Fruit fly (Drosophila melanogaster) whole organism, embryonic: Measurements from ENCODE around the gene Uba4.

Experiments
- Abd-B ChIP-seq: fragments of 200-800 bp; sonication (Bioruptor generic); optimal IDR thresholded peaks from 2 replicates; lab custom pipeline; 2018; ENCODE audit warnings: missing biosample characterization, mild to moderate bottlenecking, missing genetic modification characterization, moderate library complexity
- Ada2b ChIP-seq: fragments of 200-800 bp; sonication (Bioruptor generic); IDR thresholded peaks from 2 replicates; pipeline ENCODE4 v1.3.6; 2022; ENCODE audit warnings: missing biosample characterization, missing genetic modification characterization
- Aef1 ChIP-seq: fragments of 200-800 bp; sonication (Bioruptor generic); IDR thresholded peaks from 3 replicates; pipeline ENCODE4 v1.3.6; 2022; ENCODE audit warnings: missing biosample characterization, missing genetic modification characterization
- Blimp-1 ChIP-seq: fragments of 200-800 bp; sonication (Bioruptor generic); optimal IDR thresholded peaks from 3 replicates; lab custom pipeline; 2018; ENCODE audit warnings: missing biosample characterization, missing genetic modification characterization, mild to moderate bottlenecking, moderate library complexity, missing genetic modification reagents
- CG11560 ChIP-seq: fragments of 200-800 bp; sonication (Bioruptor generic); IDR thresholded peaks from 3 replicates; pipeline ENCODE4 v1.3.6; 2022; ENCODE audit warnings: missing biosample characterization, missing genetic modification characterization
- CG11723 ChIP-seq: fragments of 200-800 bp; sonication (Bioruptor generic); optimal IDR thresholded peaks from 2 replicates; lab custom pipeline; 2017; ENCODE audit warnings: missing biosample characterization, mild to moderate bottlenecking, missing genetic modification characterization
- CG12104 ChIP-seq: fragments of 200-800 bp; sonication (Bioruptor generic); optimal IDR thresholded peaks from 3 replicates; lab custom pipeline; 2016; ENCODE audit warnings: missing biosample characterization, missing genetic modification characterization
- CG12236 ChIP-seq: fragments of 200-800 bp; sonication (Bioruptor generic); optimal IDR thresholded peaks from 2 replicates; lab custom pipeline; 2016; ENCODE audit warnings: missing biosample characterization, missing genetic modification characterization
- CG13123 ChIP-seq: fragments of 200-800 bp; sonication (Bioruptor generic); optimal IDR thresholded peaks from 2 replicates; lab custom pipeline; 2016; ENCODE audit warnings: missing biosample characterization, missing genetic modification characterization
- CG15514 ChIP-seq: fragments of 200-800 bp; sonication (Bioruptor generic); optimal IDR thresholded peaks from 3 replicates; lab custom pipeline; 2017; ENCODE audit warnings: missing biosample characterization, missing genetic modification characterization, mild to moderate bottlenecking, moderate library complexity, missing genetic modification reagents
- CG17328 ChIP-seq: fragments of 200-800 bp; sonication (Bioruptor generic); IDR thresholded peaks from 2 replicates; pipeline ENCODE4 v1.3.6; 2022; ENCODE audit warnings: missing biosample characterization, missing genetic modification characterization
- CG17361 ChIP-seq: fragments of 200-800 bp; sonication (Bioruptor generic); IDR thresholded peaks from 3 replicates; pipeline ENCODE4 v1.3.6; 2022; ENCODE audit warnings: missing biosample characterization, missing genetic modification characterization
- CG17568 ChIP-seq: fragments of 200-800 bp; sonication (Bioruptor generic); optimal IDR thresholded peaks from 2 replicates; lab custom pipeline; 2018; ENCODE audit warnings: missing biosample characterization, mild to moderate bottlenecking, missing genetic modification characterization, moderate library complexity
- CG17829 ChIP-seq: fragments of 200-800 bp; optimal IDR thresholded peaks from 2 replicates; lab custom pipeline; 2019; ENCODE audit warnings: missing biosample characterization, mild to moderate bottlenecking, missing genetic modification characterization, moderate library complexity
- CG2678 ChIP-seq: fragments of 200-800 bp; sonication (Bioruptor generic); optimal IDR thresholded peaks from 3 replicates; lab custom pipeline; 2019; ENCODE audit warnings: missing biosample characterization, mild to moderate bottlenecking, missing genetic modification characterization, moderate library complexity
- CG34376 ChIP-seq: fragments of 200-800 bp; sonication (Bioruptor generic); optimal IDR thresholded peaks from 2 replicates; lab custom pipeline; 2018; ENCODE audit warnings: missing biosample characterization, mild to moderate bottlenecking, missing genetic modification characterization
- CG3847 ChIP-seq: fragments of 200-800 bp; sonication (Bioruptor generic); IDR thresholded peaks from 2 replicates; pipeline ENCODE4 v1.3.6; 2022; ENCODE audit warnings: missing biosample characterization, missing genetic modification characterization
- CG4360 ChIP-seq: fragments of 200-800 bp; sonication (Bioruptor generic); IDR thresholded peaks from 2 replicates; pipeline ENCODE4 v1.3.6; 2022; ENCODE audit warnings: missing biosample characterization, missing genetic modification characterization
- CG6272 ChIP-seq: fragments of 200-800 bp; sonication (Bioruptor generic); IDR thresholded peaks from 2 replicates; pipeline ENCODE4 v1.3.6; 2022; ENCODE audit warnings: missing biosample characterization, missing genetic modification characterization
- CG8944 ChIP-seq: fragments of 200-800 bp; sonication (Bioruptor generic); optimal IDR thresholded peaks from 3 replicates; lab custom pipeline; 2016; ENCODE audit warnings: missing biosample characterization, missing genetic modification characterization
- CoRest ChIP-seq: fragments of 200-800 bp; sonication (Bioruptor generic); optimal IDR thresholded peaks from 3 replicates; lab custom pipeline; 2018; ENCODE audit warnings: missing biosample characterization, mild to moderate bottlenecking, missing genetic modification characterization, moderate library complexity
- Dad ChIP-seq: fragments of 200-800 bp; sonication (Bioruptor generic); optimal IDR thresholded peaks from 3 replicates; lab custom pipeline; 2016; ENCODE audit warnings: missing biosample characterization, missing genetic modification characterization
- Dip3 ChIP-seq: fragments of 200-800 bp; sonication (Bioruptor generic); optimal IDR thresholded peaks from 3 replicates; lab custom pipeline; 2016; ENCODE audit warnings: missing biosample characterization, missing genetic modification characterization
- Gsc ChIP-seq: fragments of 200-800 bp; sonication (Bioruptor generic); IDR thresholded peaks from 2 replicates; pipeline ENCODE4 v1.3.6; 2022; ENCODE audit warnings: missing biosample characterization, missing genetic modification characterization
- Hr3 ChIP-seq: fragments of 200-800 bp; sonication (Bioruptor generic); optimal IDR thresholded peaks from 3 replicates; lab custom pipeline; 2016; ENCODE audit warnings: missing biosample characterization, missing genetic modification characterization
- Hr51 ChIP-seq, 2 experiments: fragments of 200-800 bp; sonication (Bioruptor generic); optimal IDR thresholded peaks; 2 replicates in 1 of 2; 3 replicates in 1 of 2; lab custom pipeline; 2016 to 2018; ENCODE audit warnings: missing biosample characterization in 2 of 2, missing genetic modification characterization in 2 of 2, mild to moderate bottlenecking in 1 of 2, moderate library complexity in 1 of 2
- Jarid2 ChIP-seq: fragments of 200-800 bp; sonication (Bioruptor generic); optimal IDR thresholded peaks from 3 replicates; lab custom pipeline; 2017; ENCODE audit warnings: mild to moderate bottlenecking, missing biosample characterization, missing genetic modification reagents, missing genetic modification characterization
- Lhr ChIP-seq: fragments of 200-800 bp; sonication (Bioruptor generic); optimal IDR thresholded peaks from 3 replicates; lab custom pipeline; 2017; ENCODE audit warnings: mild to moderate bottlenecking, missing biosample characterization, missing genetic modification reagents, missing genetic modification characterization
- Myb ChIP-seq: fragments of 200-800 bp; sonication (Bioruptor generic); optimal IDR thresholded peaks from 2 replicates; lab custom pipeline; 2016; ENCODE audit warnings: missing biosample characterization, missing genetic modification characterization
- Opbp ChIP-seq: fragments of 200-800 bp; sonication (Bioruptor generic); IDR thresholded peaks from 3 replicates; pipeline ENCODE4 v1.3.6; 2022; ENCODE audit warnings: missing biosample characterization, missing genetic modification characterization; ENCODE audit not compliant: partially characterized antibody
- Side ChIP-seq: fragments of 200-800 bp; sonication (Bioruptor generic); optimal IDR thresholded peaks from 2 replicates; lab custom pipeline; 2016; ENCODE audit warnings: missing biosample characterization, missing genetic modification characterization
- br ChIP-seq: fragments of >200 bp; optimal IDR thresholded peaks from 2 replicates; lab custom pipeline; 2017
- esg ChIP-seq: fragments of 200-800 bp; sonication (Bioruptor generic); conservative IDR thresholded peaks from 2 replicates; pipeline ENCODE4 v1.3.6; 2022; ENCODE audit warnings: missing biosample characterization, missing genetic modification characterization
- fru ChIP-seq: fragments of >200 bp; optimal IDR thresholded peaks from 2 replicates; lab custom pipeline; 2017
- fu2 ChIP-seq: fragments of 200-800 bp; sonication (Bioruptor generic); optimal IDR thresholded peaks from 2 replicates; lab custom pipeline; 2016; ENCODE audit warnings: missing biosample characterization, missing genetic modification characterization
- inv ChIP-seq: fragments of 200-800 bp; sonication (Bioruptor generic); IDR thresholded peaks from 2 replicates; pipeline ENCODE4 v1.3.6; 2022; ENCODE audit warnings: missing biosample characterization, missing genetic modification characterization; ENCODE audit not compliant: partially characterized antibody
- lola ChIP-seq, 3 experiments: fragments of >200 bp in 2 of 3; fragments of 200-800 bp in 1 of 3; sonication (Bioruptor generic) in 1 of 3; optimal IDR thresholded peaks; 2 replicates each; lab custom pipeline; 2017 to 2019; ENCODE audit warnings: missing biosample characterization in 3 of 3, missing genetic modification characterization in 3 of 3, mild to moderate bottlenecking in 1 of 3, moderate library complexity in 1 of 3
- psq ChIP-seq: fragments of 200-800 bp; sonication (Bioruptor generic); optimal IDR thresholded peaks from 2 replicates; lab custom pipeline; 2017; ENCODE audit warnings: missing biosample characterization, missing genetic modification characterization
- ranshi ChIP-seq: fragments of 200-800 bp; sonication (Bioruptor generic); IDR thresholded peaks from 2 replicates; pipeline ENCODE4 v1.3.6; 2022; ENCODE audit warnings: missing biosample characterization, missing genetic modification characterization
- seq ChIP-seq: fragments of 200-800 bp; sonication (Bioruptor generic); IDR thresholded peaks from 2 replicates; pipeline ENCODE4 v1.3.6; 2022; ENCODE audit warnings: missing biosample characterization, missing genetic modification characterization
- sisA ChIP-seq: fragments of 200-800 bp; sonication (Bioruptor generic); IDR thresholded peaks from 2 replicates; pipeline ENCODE4 v1.3.6; 2022; ENCODE audit warnings: missing biosample characterization, missing genetic modification characterization
- sqz ChIP-seq: fragments of 200-800 bp; sonication (Bioruptor generic); optimal IDR thresholded peaks from 3 replicates; lab custom pipeline; 2018; ENCODE audit warnings: missing biosample characterization, mild to moderate bottlenecking, missing genetic modification characterization
- tap ChIP-seq: fragments of 200-800 bp; optimal IDR thresholded peaks from 3 replicates; lab custom pipeline; 2019; ENCODE audit warnings: missing biosample characterization, mild to moderate bottlenecking, missing genetic modification characterization, moderate library complexity
- tgo ChIP-seq: fragments of 200-800 bp; sonication (Bioruptor generic); IDR thresholded peaks from 3 replicates; pipeline ENCODE4 v1.3.6; 2022; ENCODE audit warnings: missing biosample characterization, missing genetic modification characterization
- trh ChIP-seq: fragments of 200-800 bp; sonication (Bioruptor generic); optimal IDR thresholded peaks from 2 replicates; lab custom pipeline; 2016; ENCODE audit warnings: missing biosample characterization, missing genetic modification characterization
- tx ChIP-seq: fragments of 200-800 bp; sonication (Bioruptor generic); optimal IDR thresholded peaks from 2 replicates; lab custom pipeline; 2016; ENCODE audit warnings: missing biosample characterization, missing genetic modification characterization
- unc-4 ChIP-seq: fragments of 200-800 bp; sonication (Bioruptor generic); IDR thresholded peaks from 2 replicates; pipeline ENCODE4 v1.3.6; 2022; ENCODE audit warnings: missing biosample characterization, missing genetic modification characterization; ENCODE audit not compliant: partially characterized antibody
- usp ChIP-seq: fragments of >200 bp; optimal IDR thresholded peaks from 2 replicates; lab custom pipeline; 2017; ENCODE audit warnings: missing biosample characterization, missing genetic modification characterization
- vfl ChIP-seq: fragments of 200-800 bp; sonication (Bioruptor generic); optimal IDR thresholded peaks from 2 replicates; lab custom pipeline; 2016; ENCODE audit warnings: missing biosample characterization, missing genetic modification characterization
- vvl ChIP-seq: fragments of 200-800 bp; sonication (Bioruptor generic); IDR thresholded peaks from 2 replicates; pipeline ENCODE4 v1.3.6; 2022; ENCODE audit warnings: missing biosample characterization, missing genetic modification characterization

The Uba4 gene

dm6 chr2L:8541469-8542233, 24.4 kb downstream of the Uba4 start, which contains the start of gene Sema1a (continued):
- TF ChIP-seq vvl (GFP tag; lab: Robert Waterston, UW) (peak; percentile 79), unc-4 (peak; percentile 63), lola (GFP tag; optimal IDR thresholded peaks at IDR 0.05; lab: Kevin White, UChicago) (peak in 1 of 3 experiments; percentile 39), CG17328 (GFP tag; lab: Robert Waterston, UW) (peak; percentile 81), psq (GFP tag; lab: Kevin White, UChicago) (no peak), br (no peak), sqz (GFP tag; lab: Kevin White, UChicago) (peak; percentile 32), Dad (GFP tag; lab: Kevin White, UChicago) (peak; percentile 30), Dip3 (GFP tag; lab: Kevin White, UChicago) (peak; percentile 52), CG11723 (GFP tag; lab: Kevin White, UChicago) (no peak), Blimp-1 (GFP tag; lab: Kevin White, UChicago) (peak; percentile 47), vfl (GFP tag; lab: Kevin White, UChicago) (peak; percentile 49), Abd-B (GFP tag; lab: Kevin White, UChicago) (peak; percentile 35), Side (GFP tag; lab: Kevin White, UChicago) (peak; percentile 58), tx (GFP tag; lab: Kevin White, UChicago) (peak; percentile 31), Aef1 (GFP tag; lab: Robert Waterston, UW) (peak; percentile 73; the same call in 2 of the 3 replicates), Opbp (GFP tag; lab: Robert Waterston, UW) (peak; percentile 86), ranshi (GFP tag; lab: Robert Waterston, UW) (peak; percentile 50; the same call in 1 of the 2 replicates), CG2678 (tag; lab: Kevin White, UChicago) (peak; percentile 54), CG3847 (no peak; the same call in 1 of the 2 replicates), fu2 (GFP tag; lab: Kevin White, UChicago) (peak; percentile 22), Ada2b (GFP tag; lab: Robert Waterston, UW) (peak; percentile 68), usp (GFP tag; lab: Kevin White, UChicago) (no peak), CG12236 (GFP tag; lab: Kevin White, UChicago) (peak; percentile 13), tgo (peak; percentile 52), CG8944 (peak; percentile 28), esg (GFP tag; lab: Robert Waterston, UW) (peak; percentile 73; the same call in 1 of the 2 replicates), Myb (GFP tag; lab: Kevin White, UChicago) (peak; percentile 39), sisA (GFP tag; lab: Robert Waterston, UW) (no peak), CG6272 (GFP tag; lab: Robert Waterston, UW) (peak; percentile 50; the same call in 1 of the 2 replicates), Jarid2 (GFP tag; lab: Kevin White, UChicago) (peak; percentile 23), CG17829 (tag; lab: Kevin White, UChicago) (peak; percentile 47), tap (peak; percentile 54), trh (no peak), seq (peak; percentile 30), CG34376 (GFP tag; lab: Kevin White, UChicago) (peak; percentile 25), CG13123 (GFP tag; lab: Kevin White, UChicago) (peak; percentile 41), CG17568 (GFP tag; lab: Kevin White, UChicago) (no peak), Hr3 (GFP tag; lab: Kevin White, UChicago) (peak; percentile 47), fru (lab: Kevin White, UChicago) (no peak), CG12104 (GFP tag; lab: Kevin White, UChicago) (no peak), CG4360 (GFP tag; lab: Robert Waterston, UW) (no peak), CG11560 (tag; lab: Robert Waterston, UW) (no peak), inv (GFP tag; lab: Robert Waterston, UW) (peak; percentile 37), CoRest (tag; lab: Kevin White, UChicago) (peak; percentile 87), Gsc (GFP tag; lab: Robert Waterston, UW) (no peak), CG15514 (GFP tag; lab: Kevin White, UChicago) (peak; percentile 46), CG17361 (peak; percentile 45; the same call in 2 of the 3 replicates), Hr51 (GFP tag; optimal IDR thresholded peaks at IDR 0.05; lab: Kevin White, UChicago) (peak; percentile 17 to 58), Lhr (peak; percentile 42)
